Worm (Caenorhabditis elegans): ENCODE data around the gene osm-6.

DNA sequence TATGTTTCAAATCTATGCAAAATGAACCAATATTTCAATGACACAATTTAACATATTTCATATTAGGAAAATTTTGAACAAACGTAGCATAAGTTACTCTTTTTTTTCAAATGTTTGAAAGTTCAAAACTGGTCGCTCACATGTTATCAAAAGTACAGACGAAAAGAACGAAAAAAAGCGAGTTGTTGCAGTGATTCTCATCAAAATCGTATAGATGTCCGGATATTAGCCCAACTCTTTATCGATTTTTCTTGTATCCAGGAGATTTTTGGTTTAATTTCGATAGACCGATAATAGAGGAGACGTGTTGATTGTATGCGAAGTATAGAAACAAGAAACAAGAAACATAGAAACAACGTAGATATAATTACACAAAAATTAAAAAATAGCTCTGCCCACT, 13.1 kb upstream of the osm-6 start:
- TF ChIP-seq fos-1 (tag; optimal IDR thresholded peaks at IDR 0.05) (no peak), snpc-4 (tag; optimal IDR thresholded peaks at IDR 0.05) (no peak), fkh-10 (GFP tag; optimal IDR thresholded peaks at IDR 0.05) (no peak), ama-1 (optimal IDR thresholded peaks at IDR 0.05) (no peak), R02D3.7 (tag; optimal IDR thresholded peaks at IDR 0.05) (no peak), nfya-1 (tag; optimal IDR thresholded peaks at IDR 0.05; ENCODE audit: insufficient read depth) (no peak), nhr-11 (tag; optimal IDR thresholded peaks at IDR 0.05) (no peak), elt-3 (tag; optimal IDR thresholded peaks at IDR 0.05) (no peak), nhr-23 (tag; optimal IDR thresholded peaks at IDR 0.05) (no peak), unc-62 (GFP tag; optimal IDR thresholded peaks at IDR 0.05) (no peak), zag-1 (tag; optimal IDR thresholded peaks at IDR 0.05) (no peak), mdl-1 (tag; optimal IDR thresholded peaks at IDR 0.05) (no peak), skn-1 (tag; optimal IDR thresholded peaks at IDR 0.05) (no peak)
